Fruit fly (Drosophila melanogaster): ENCODE measurements around the gene Veneno.

- no peak for TF ChIP-seq sage (GFP tag; optimal IDR thresholded peaks at IDR 0.05)
- no peak for TF ChIP-seq pan (optimal IDR thresholded peaks at IDR 0.05)
- no peak for TF ChIP-seq jim (GFP tag; optimal IDR thresholded peaks at IDR 0.05)
- TF ChIP-seq rgr (GFP tag; optimal IDR thresholded peaks at IDR 0.05): no peak
- no peak for TF ChIP-seq Hr83 (GFP tag; optimal IDR thresholded peaks at IDR 0.05; ENCODE audit: poor library complexity, severe bottlenecking)
- TF ChIP-seq fru (GFP tag; optimal IDR thresholded peaks at IDR 0.05): no peak
- TF ChIP-seq Vsx2 (GFP tag; optimal IDR thresholded peaks at IDR 0.05; ENCODE audit: partially characterized antibody): no peak
These were observed at the start of gene Veneno, which contains the start of gene CG7963 for dm6 chr3R:8362259-8362876.
